Worm (Caenorhabditis elegans) whole organism, young adult: ENCODE data around the gene C31H1.1.

Experiments
- F22D6.2 ChIP-seq: sonication (generic microtip); optimal IDR thresholded peaks from 2 replicates; lab custom pipeline; 2016; ENCODE audit warnings: mild to moderate bottlenecking, missing genetic modification characterization, missing compliant biosample characterization
- F37B4.10 ChIP-seq: fragments of 200-800 bp; sonication (Bioruptor generic); IDR thresholded peaks from 2 replicates; pipeline ENCODE4 v1.3.6; 2022; ENCODE audit warnings: missing genetic modification characterization, missing compliant biosample characterization
- F39B2.1 ChIP-seq: fragments of 200-800 bp; sonication (Bioruptor generic); IDR thresholded peaks from 2 replicates; pipeline ENCODE4 v1.3.6; 2022; ENCODE audit warnings: missing genetic modification reagents, missing genetic modification characterization, missing compliant biosample characterization
- F49E8.2 ChIP-seq: sonication (generic microtip); optimal IDR thresholded peaks from 3 replicates; lab custom pipeline; 2017; ENCODE audit warnings: missing genetic modification characterization, mild to moderate bottlenecking, missing compliant biosample characterization, antibody characterized with exemption, moderate library complexity; ENCODE audit not compliant: insufficient read depth
- F57A8.1 ChIP-seq: fragments of 200-800 bp; sonication (Bioruptor generic); optimal IDR thresholded peaks from 2 replicates; lab custom pipeline; 2018; ENCODE audit warnings: mild to moderate bottlenecking, missing genetic modification characterization, moderate library complexity, missing compliant biosample characterization
- K12H6.12 ChIP-seq: fragments of 200-800 bp; sonication (Bioruptor generic); optimal IDR thresholded peaks from 2 replicates; lab custom pipeline; 2018; ENCODE audit warnings: mild to moderate bottlenecking, missing genetic modification characterization, missing compliant biosample characterization
- T07F8.4 ChIP-seq: sonication (generic microtip); optimal IDR thresholded peaks from 2 replicates; lab custom pipeline; 2016; ENCODE audit warnings: mild to moderate bottlenecking, missing genetic modification characterization, moderate library complexity, missing compliant biosample characterization
- Y53G8AR.9 ChIP-seq: fragments of 200-800 bp; sonication (Bioruptor generic); conservative IDR thresholded peaks from 2 replicates; pipeline ENCODE4 v1.3.6; 2022; ENCODE audit warnings: missing genetic modification reagents, missing genetic modification characterization, missing compliant biosample characterization
- aptf-3 ChIP-seq: fragments of 200-800 bp; sonication (Bioruptor generic); IDR thresholded peaks from 2 replicates; pipeline ENCODE4 v1.3.6; 2022; ENCODE audit warnings: missing genetic modification characterization, missing compliant biosample characterization
- athp-1 ChIP-seq: sonication (generic microtip); optimal IDR thresholded peaks from 2 replicates; lab custom pipeline; 2017; ENCODE audit warnings: mild to moderate bottlenecking, missing genetic modification characterization, missing compliant biosample characterization
- attf-5 ChIP-seq: fragments of 200-800 bp; sonication (Bioruptor generic); optimal IDR thresholded peaks from 2 replicates; lab custom pipeline; 2018; ENCODE audit warnings: mild to moderate bottlenecking, missing genetic modification characterization, missing compliant biosample characterization
- bed-1 ChIP-seq: fragments of 200-800 bp; sonication (Bioruptor generic); IDR thresholded peaks from 2 replicates; pipeline ENCODE4 v1.3.6; 2022; ENCODE audit warnings: missing genetic modification reagents, missing genetic modification characterization, missing compliant biosample characterization
- cebp-1 ChIP-seq, 2 experiments: fragments of 200-800 bp in 1 of 2; sonication (Bioruptor generic) in 1 of 2; sonication (generic microtip) in 1 of 2; IDR thresholded peaks in 1 of 2; optimal IDR thresholded peaks in 1 of 2; 2 replicates each; pipeline versions ENCODE4 v1.3.6 to Lab custom; 2017 to 2022; ENCODE audit warnings: missing compliant biosample characterization in 2 of 2, missing genetic modification characterization in 2 of 2, mild to moderate bottlenecking in 1 of 2, missing genetic modification reagents in 1 of 2, moderate library complexity in 1 of 2
- ceh-40 ChIP-seq: fragments of 200-800 bp; sonication (Bioruptor generic); IDR thresholded peaks from 2 replicates; pipeline ENCODE4 v1.3.6; 2022; ENCODE audit warnings: missing genetic modification characterization, missing compliant biosample characterization
- ceh-79 ChIP-seq: sonication (generic microtip); optimal IDR thresholded peaks from 2 replicates; lab custom pipeline; 2017; ENCODE audit warnings: mild to moderate bottlenecking, missing genetic modification characterization, missing compliant biosample characterization
- chd-7 ChIP-seq: sonication (generic microtip); optimal IDR thresholded peaks from 2 replicates; lab custom pipeline; 2016; ENCODE audit warnings: mild to moderate bottlenecking, missing genetic modification characterization, moderate library complexity, missing compliant biosample characterization
- die-1 ChIP-seq: sonication (generic microtip); optimal IDR thresholded peaks from 2 replicates; lab custom pipeline; 2016; ENCODE audit warnings: missing genotype, mild to moderate bottlenecking, missing genetic modification characterization, missing compliant biosample characterization
- dox-1 ChIP-seq: fragments of 200-800 bp; sonication (Bioruptor generic); IDR thresholded peaks from 2 replicates; pipeline ENCODE4 v1.3.6; 2022; ENCODE audit warnings: missing genetic modification reagents, missing genetic modification characterization, missing compliant biosample characterization
- dpff-1 ChIP-seq: sonication (generic microtip); optimal IDR thresholded peaks from 2 replicates; lab custom pipeline; 2017; ENCODE audit warnings: mild to moderate bottlenecking, missing genetic modification characterization, missing compliant biosample characterization
- efl-1 ChIP-seq: fragments of 150-350 bp; optimal IDR thresholded peaks from 2 replicates; lab custom pipeline; 2014; ENCODE audit warnings: missing biosample characterization, missing genetic modification reagents, missing genetic modification characterization
- ets-4 ChIP-seq: fragments of 200-800 bp; sonication (Bioruptor generic); optimal IDR thresholded peaks from 2 replicates; lab custom pipeline; 2018; ENCODE audit warnings: mild to moderate bottlenecking, missing genetic modification characterization, missing compliant biosample characterization
- hsf-1 ChIP-seq: fragments of 200-800 bp; sonication (Bioruptor generic); IDR thresholded peaks from 2 replicates; pipeline ENCODE4 v1.3.6; 2022; ENCODE audit warnings: missing genetic modification reagents, missing genetic modification characterization, missing compliant biosample characterization
- let-607 ChIP-seq, 2 experiments: fragments of 200-800 bp in 1 of 2; sonication (Bioruptor generic) in 1 of 2; sonication (generic microtip) in 1 of 2; optimal IDR thresholded peaks; 2 replicates each; lab custom pipeline; 2016 to 2018; ENCODE audit warnings: mild to moderate bottlenecking in 2 of 2, missing compliant biosample characterization in 2 of 2, missing genetic modification characterization in 2 of 2, moderate library complexity in 2 of 2, missing genotype in 1 of 2
- lin-54 ChIP-seq: fragments of 200-800 bp; sonication (Bioruptor generic); optimal IDR thresholded peaks from 2 replicates; lab custom pipeline; 2018; ENCODE audit warnings: mild to moderate bottlenecking, missing genetic modification characterization, missing compliant biosample characterization
- lsl-1 ChIP-seq: fragments of 200-800 bp; sonication (Bioruptor generic); optimal IDR thresholded peaks from 2 replicates; lab custom pipeline; 2018; ENCODE audit warnings: mild to moderate bottlenecking, missing genetic modification characterization, moderate library complexity, missing compliant biosample characterization
- lsy-27 ChIP-seq: sonication (generic microtip); optimal IDR thresholded peaks from 2 replicates; lab custom pipeline; 2017; ENCODE audit warnings: missing genetic modification characterization, mild to moderate bottlenecking, missing compliant biosample characterization, antibody characterized with exemption, missing genotype, borderline replicate concordance; ENCODE audit not compliant: insufficient read depth
- nfyb-1 ChIP-seq: fragments of 200-800 bp; sonication (Bioruptor generic); IDR thresholded peaks from 2 replicates; pipeline ENCODE4 v1.3.6; 2022; ENCODE audit warnings: missing genetic modification reagents, missing genetic modification characterization, missing compliant biosample characterization
- nhr-179 ChIP-seq: sonication (generic microtip); optimal IDR thresholded peaks from 2 replicates; lab custom pipeline; 2016; ENCODE audit warnings: mild to moderate bottlenecking, missing genetic modification characterization, missing compliant biosample characterization
- nhr-80 ChIP-seq: sonication (generic microtip); optimal IDR thresholded peaks from 2 replicates; lab custom pipeline; 2016; ENCODE audit warnings: missing genetic modification characterization, missing compliant biosample characterization
- nhr-90 ChIP-seq: sonication (generic microtip); optimal IDR thresholded peaks from 2 replicates; lab custom pipeline; 2016; ENCODE audit warnings: missing genotype, mild to moderate bottlenecking, missing genetic modification characterization, missing compliant biosample characterization
- repo-1 ChIP-seq: sonication (generic microtip); optimal IDR thresholded peaks from 2 replicates; lab custom pipeline; 2017; ENCODE audit warnings: mild to moderate bottlenecking, missing genetic modification characterization, missing compliant biosample characterization
- sdz-38 ChIP-seq: sonication (generic microtip); optimal IDR thresholded peaks from 2 replicates; lab custom pipeline; 2016; ENCODE audit warnings: missing genotype, missing genetic modification characterization, missing compliant biosample characterization
- sea-2 ChIP-seq: fragments of 200-800 bp; sonication (Bioruptor generic); IDR thresholded peaks from 2 replicates; pipeline ENCODE4 v1.3.6; 2022; ENCODE audit warnings: missing genetic modification characterization, missing compliant biosample characterization
- snpc-4 ChIP-seq, 5 experiments: fragments of 150-350 bp in 1 of 5; sonication (generic microtip) in 4 of 5; optimal IDR thresholded peaks; 2 replicates each; lab custom pipeline; 2014 to 2018; ENCODE audit warnings: missing genetic modification characterization in 5 of 5, missing biosample characterization in 3 of 5, antibody characterized with exemption in 2 of 5, mild to moderate bottlenecking in 2 of 5, missing compliant biosample characterization in 2 of 5, missing genotype in 2 of 5, moderate library complexity in 2 of 5, missing genetic modification reagents in 1 of 5
- tbp1 ChIP-seq: fragments of 200-800 bp; sonication (Bioruptor generic); optimal IDR thresholded peaks from 2 replicates; lab custom pipeline; 2018; ENCODE audit warnings: mild to moderate bottlenecking, missing genetic modification characterization, missing compliant biosample characterization
- tbx-9 ChIP-seq: sonication (generic microtip); optimal IDR thresholded peaks from 2 replicates; lab custom pipeline; 2016; ENCODE audit warnings: borderline replicate concordance, missing genetic modification characterization, inconsistent platforms, missing compliant biosample characterization
- tlf-1 ChIP-seq: fragments of 200-800 bp; sonication (Bioruptor generic); optimal IDR thresholded peaks from 2 replicates; lab custom pipeline; 2018; ENCODE audit warnings: mild to moderate bottlenecking, missing genetic modification characterization, missing compliant biosample characterization
- unc-130 ChIP-seq: sonication (generic microtip); optimal IDR thresholded peaks from 2 replicates; lab custom pipeline; 2016; ENCODE audit warnings: missing genetic modification reagents, missing genetic modification characterization, missing compliant biosample characterization
- unc-62 ChIP-seq: fragments of 150-350 bp; optimal IDR thresholded peaks from 2 replicates; lab custom pipeline; 2014; ENCODE audit warnings: missing biosample characterization, missing genetic modification reagents, missing genetic modification characterization
- ztf-3 ChIP-seq: fragments of 200-800 bp; sonication (Bioruptor generic); optimal IDR thresholded peaks from 2 replicates; lab custom pipeline; 2018; ENCODE audit warnings: mild to moderate bottlenecking, missing genetic modification characterization, missing compliant biosample characterization

The C31H1.1 gene

DNA sequence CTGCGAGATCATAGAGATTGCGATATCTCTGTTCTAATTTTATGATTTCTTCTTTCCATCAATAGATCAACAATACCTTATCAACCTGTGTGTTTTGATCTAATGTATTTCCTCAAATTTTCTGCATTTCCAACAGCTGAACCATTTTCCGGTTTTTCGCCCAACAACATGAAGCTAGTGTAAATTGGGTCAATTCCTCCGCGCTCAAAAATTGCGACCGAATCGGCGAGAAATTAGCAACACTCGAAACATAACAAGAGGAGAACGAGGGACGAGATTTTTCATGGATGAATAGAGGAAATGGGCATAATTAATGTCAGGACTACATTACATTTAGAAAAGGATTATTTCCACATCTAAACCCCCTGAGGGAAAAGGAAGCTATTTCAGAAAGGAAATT, 42.4 kb upstream of the C31H1.1 start:
- TF ChIP-seq nfyb-1 (GFP tag; lab: Robert Waterston, UW): 0 out of 2 replicates have a peak, but pooled peaks have one; percentile 10
- TF ChIP-seq tbx-9 (tag; lab: Kevin White, UChicago): no peak
- no peak for TF ChIP-seq ceh-40 (GFP tag; lab: Robert Waterston, UW)

DNA sequence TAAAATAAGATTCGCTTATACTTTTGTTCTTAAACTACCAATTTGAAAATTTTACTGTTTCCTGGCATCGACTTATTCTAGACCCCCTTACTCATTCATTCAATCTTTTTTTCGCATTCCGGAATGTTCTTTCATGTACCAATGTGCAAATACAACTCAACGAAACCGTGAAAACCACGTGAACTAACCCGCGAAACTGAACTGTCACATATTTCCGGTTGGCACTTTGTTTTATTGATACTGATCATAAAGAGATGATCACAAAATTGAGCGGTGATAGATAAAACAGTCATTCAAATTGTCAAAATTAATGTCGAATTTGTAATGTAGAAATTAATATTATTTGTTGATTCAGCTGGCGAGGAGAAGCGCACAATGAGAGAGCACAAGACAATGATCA, 41.3 kb upstream of the C31H1.1 start:
- peak; percentile 0 for TF ChIP-seq lin-54 (GFP tag; lab: Kevin White, UChicago)
- TF ChIP-seq hsf-1 (GFP tag; lab: Robert Waterston, UW): 0 out of 2 replicates have a peak, but pooled peaks have one; percentile 22
- TF ChIP-seq lsy-27: no peak
- TF ChIP-seq dox-1 (GFP tag; lab: Robert Waterston, UW): no peak
- no peak for TF ChIP-seq unc-130 (GFP tag; lab: Kevin White, UChicago)
- TF ChIP-seq Y53G8AR.9 (GFP tag; lab: Robert Waterston, UW): no peak
- no peak for TF ChIP-seq T07F8.4 (tag; lab: Kevin White, UChicago)
- peak; percentile 66 for TF ChIP-seq nhr-80
- peak; percentile 81 for TF ChIP-seq unc-62 (GFP tag; lab: Kevin White, UChicago)
- TF ChIP-seq F22D6.2: peak; percentile 10
- no peak for TF ChIP-seq cebp-1 (GFP tag; IDR thresholded peaks at IDR 0.05; lab: Robert Waterston, UW)
- TF ChIP-seq cebp-1 (tag; optimal IDR thresholded peaks at IDR 0.05; lab: Kevin White, UChicago): peak; percentile 7
- TF ChIP-seq snpc-4 (GFP tag; optimal IDR thresholded peaks at IDR 0.05; lab: Kevin White, UChicago): no peak
- peak in 1 of 4 experiments; percentile 8 for TF ChIP-seq snpc-4 (tag; optimal IDR thresholded peaks at IDR 0.05; lab: Kevin White, UChicago)
- no peak for TF ChIP-seq chd-7
- no peak for TF ChIP-seq bed-1 (GFP tag; lab: Robert Waterston, UW)

DNA sequence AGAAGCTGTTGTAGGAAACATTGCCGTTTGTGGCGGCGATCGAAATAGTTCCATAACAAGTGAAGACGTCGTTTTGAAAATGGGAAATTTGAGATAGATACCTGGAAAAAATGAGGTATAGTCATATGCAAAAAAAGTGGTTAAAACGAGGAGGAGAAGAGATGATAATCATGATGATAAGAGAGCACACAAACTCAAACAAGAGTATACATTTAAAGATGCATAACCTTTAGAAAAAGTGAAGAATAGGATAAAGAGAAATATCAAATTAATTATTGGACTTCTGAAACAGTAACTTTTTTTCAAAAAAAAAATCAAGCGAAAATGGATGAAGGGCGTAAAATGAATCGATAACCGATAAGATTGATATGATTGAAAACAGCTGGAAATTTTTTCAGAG, 39.5 kb upstream of the C31H1.1 start, which contains the start of gene nhr-46:
Gene nhr-46 (minus strand): TSS at position 101 of the 400 bp plus-strand sequence.
- no peak for TF ChIP-seq die-1 (tag; lab: Kevin White, UChicago)
- no peak for TF ChIP-seq efl-1 (GFP tag; lab: Kevin White, UChicago)
- TF ChIP-seq let-607 (tag; optimal IDR thresholded peaks at IDR 0.05; lab: Kevin White, UChicago): no peak
- no peak for TF ChIP-seq aptf-3 (GFP tag; lab: Robert Waterston, UW)
- TF ChIP-seq chd-7: no peak
- no peak for TF ChIP-seq snpc-4 (GFP tag; optimal IDR thresholded peaks at IDR 0.05; lab: Kevin White, UChicago)
- no peak for TF ChIP-seq snpc-4 (tag; optimal IDR thresholded peaks at IDR 0.05; lab: Kevin White, UChicago)
- no peak for TF ChIP-seq F39B2.1 (GFP tag; lab: Robert Waterston, UW)
- no peak for TF ChIP-seq unc-62 (GFP tag; lab: Kevin White, UChicago)
- TF ChIP-seq tbp1 (GFP tag; lab: Kevin White, UChicago): no peak
- no peak for TF ChIP-seq dpff-1 (tag; lab: Kevin White, UChicago)
- TF ChIP-seq ceh-79 (tag; lab: Kevin White, UChicago): no peak
- no peak for TF ChIP-seq F57A8.1 (GFP tag; lab: Kevin White, UChicago)
- no peak for TF ChIP-seq sdz-38 (tag; lab: Kevin White, UChicago)

DNA sequence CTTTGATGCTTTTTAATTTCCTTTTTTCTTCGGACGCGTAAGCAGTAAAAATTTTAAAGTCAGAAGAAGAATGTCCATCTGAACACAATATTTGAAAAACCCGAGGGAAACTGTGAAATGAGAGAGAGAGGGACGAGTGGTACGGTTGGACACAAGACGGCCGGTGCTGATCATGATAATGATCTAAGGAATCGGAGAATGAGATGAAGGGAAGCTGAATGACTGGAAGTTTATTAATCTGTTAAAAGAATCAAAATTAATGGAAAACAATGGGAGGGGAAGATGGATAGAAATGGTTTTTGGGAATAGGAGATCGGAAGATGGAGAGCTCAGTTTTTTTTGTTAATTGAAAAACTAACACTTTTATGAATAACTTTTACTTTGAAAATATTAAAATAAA, 38.6 kb upstream of the C31H1.1 start:
- no peak for TF ChIP-seq K12H6.12 (tag; lab: Kevin White, UChicago)
- no peak for TF ChIP-seq F49E8.2 (tag; lab: Kevin White, UChicago)
- no peak for TF ChIP-seq tlf-1
- no peak for TF ChIP-seq repo-1 (tag; lab: Kevin White, UChicago)
- TF ChIP-seq athp-1 (tag; lab: Kevin White, UChicago): no peak
- no peak for TF ChIP-seq F22D6.2
- TF ChIP-seq F37B4.10: no peak
- no peak for TF ChIP-seq ets-4
- TF ChIP-seq attf-5 (GFP tag; lab: Kevin White, UChicago): no peak
- no peak for TF ChIP-seq aptf-3 (GFP tag; lab: Robert Waterston, UW)
- TF ChIP-seq ztf-3 (GFP tag; lab: Kevin White, UChicago): no peak
- no peak for TF ChIP-seq hsf-1 (GFP tag; lab: Robert Waterston, UW)
- no peak for TF ChIP-seq lsl-1 (GFP tag; lab: Kevin White, UChicago)
- no peak for TF ChIP-seq nhr-179 (tag; lab: Kevin White, UChicago)
- no peak for TF ChIP-seq dpff-1 (tag; lab: Kevin White, UChicago)
- TF ChIP-seq nhr-90 (tag; lab: Kevin White, UChicago): no peak
- TF ChIP-seq sea-2 (GFP tag; lab: Robert Waterston, UW): no peak
- no peak for TF ChIP-seq Y53G8AR.9 (GFP tag; lab: Robert Waterston, UW)
